Worm (Caenorhabditis elegans) whole organism, young adult: Measurements from ENCODE around the gene F17E9.16.

Experiments used
- attf-3 ChIP-seq: fragments of 200-800 bp; sonication (Bioruptor generic); conservative IDR thresholded peaks from 2 replicates; pipeline ENCODE4 v1.3.6; 2022; ENCODE audit warnings: missing genetic modification reagents, missing genetic modification characterization, missing compliant biosample characterization
- dpl-1 ChIP-seq: fragments of 150-350 bp; optimal IDR thresholded peaks from 2 replicates; lab custom pipeline; 2014; ENCODE audit warnings: missing biosample characterization, missing genetic modification reagents, missing genetic modification characterization
- him-1 ChIP-seq: sonication (generic microtip); optimal IDR thresholded peaks from 2 replicates; lab custom pipeline; 2016; ENCODE audit warnings: missing genotype, missing genetic modification reagents, missing genetic modification characterization, missing compliant biosample characterization

- TF ChIP-seq him-1 (no peak), attf-3 (GFP tag; lab: Robert Waterston, UW) (no peak), dpl-1 (no peak)
Observed at ce11 chrIV:8382695-8383094, 30.6 kb downstream of the F17E9.16 start, which contains the start of gene D2096.9.
